Worm (Caenorhabditis elegans): Measurements from ENCODE around the gene klp-19.

Gene klp-19

ce11 chrIII:13343117-13343516, 36.1 kb upstream of the klp-19 start, which contains the start of gene ife-1 (continued):
- TF ChIP-seq Y67H2A.10 (GFP tag; conservative IDR thresholded peaks at IDR 0.05): no peak
- no peak for TF ChIP-seq Y53F4B.3 (GFP tag; IDR thresholded peaks at IDR 0.05)
- TF ChIP-seq F55B11.4 (tag; optimal IDR thresholded peaks at IDR 0.05; ENCODE audit: borderline replicate concordance, insufficient read depth): no peak
- TF ChIP-seq nfya-1 (tag; optimal IDR thresholded peaks at IDR 0.05; ENCODE audit: borderline replicate concordance, insufficient read depth): no peak
- no peak for TF ChIP-seq atf-7 (tag; optimal IDR thresholded peaks at IDR 0.05)

ce11 chrIII:13342079-13342734, 35.1 kb upstream of the klp-19 start, which contains the start of gene dro-1:
Gene dro-1 (plus strand): TSS chrIII:13342684.
- TF ChIP-seq T07F8.4 (tag; optimal IDR thresholded peaks at IDR 0.05) (no peak), Y53G8AR.9 (GFP tag; conservative IDR thresholded peaks at IDR 0.05) (no peak), ceh-58 (GFP tag; IDR thresholded peaks at IDR 0.05) (no peak), ztf-25 (GFP tag; IDR thresholded peaks at IDR 0.05) (no peak), B0035.1 (tag; optimal IDR thresholded peaks at IDR 0.05) (no peak), somi-1 (GFP tag; optimal IDR thresholded peaks at IDR 0.05) (no peak), let-526 (GFP tag; IDR thresholded peaks at IDR 0.05) (no peak), attf-5 (GFP tag; optimal IDR thresholded peaks at IDR 0.05) (no peak), nfyb-1 (GFP tag; IDR thresholded peaks at IDR 0.05) (no peak)

- TF ChIP-seq efl-1 (GFP tag; optimal IDR thresholded peaks at IDR 0.05): no peak
- no peak for TF ChIP-seq cebp-1 (GFP tag; IDR thresholded peaks at IDR 0.05)
- TF ChIP-seq cebp-1 (tag; optimal IDR thresholded peaks at IDR 0.05): peak; percentile 79
- TF ChIP-seq F52B5.7 (tag; optimal IDR thresholded peaks at IDR 0.05): no peak
- TF ChIP-seq lin-54 (GFP tag; optimal IDR thresholded peaks at IDR 0.05): no peak
- peak; percentile 89 for TF ChIP-seq ztf-18 (tag; optimal IDR thresholded peaks at IDR 0.05)
- no peak for TF ChIP-seq ztf-25 (GFP tag; IDR thresholded peaks at IDR 0.05)
- no peak for TF ChIP-seq lir-1 (GFP tag; conservative IDR thresholded peaks at IDR 0.05)
Measured at ce11 chrIII:13341275-13341626, 34.2 kb upstream of the klp-19 start, which contains the start of gene nud-1. Gene nud-1 (plus strand): TSS chrIII:13341527.

- TF ChIP-seq snpc-4 (GFP tag; optimal IDR thresholded peaks at IDR 0.05) (no peak), snpc-4 (tag; optimal IDR thresholded peaks at IDR 0.05) (no peak), madf-6 (GFP tag; IDR thresholded peaks at IDR 0.05) (peak; percentile 78), lsl-1 (GFP tag; optimal IDR thresholded peaks at IDR 0.05) (peak; percentile 86), mes-4 (tag; optimal IDR thresholded peaks at IDR 0.05) (no peak), mcd-1 (GFP tag; IDR thresholded peaks at IDR 0.05) (peak; percentile 51), nhr-80 (tag; optimal IDR thresholded peaks at IDR 0.05) (no peak), xnd-1 (tag; optimal IDR thresholded peaks at IDR 0.05) (peak; percentile 41), him-1 (tag; optimal IDR thresholded peaks at IDR 0.05) (peak; percentile 62), pha-4 (tag; optimal IDR thresholded peaks at IDR 0.05) (no peak), lin-35 (GFP tag; optimal IDR thresholded peaks at IDR 0.05) (peak in 1 of 3 experiments; percentile 21), tlf-1 (GFP tag; optimal IDR thresholded peaks at IDR 0.05) (no peak), dpl-1 (GFP tag; optimal IDR thresholded peaks at IDR 0.05) (peak; percentile 45), efl-1 (GFP tag; optimal IDR thresholded peaks at IDR 0.05) (peak; percentile 59), ekl-4 (GFP tag; IDR thresholded peaks at IDR 0.05) (peak; percentile 55; the same call in 1 of the 2 replicates), F23B12.7 (tag; optimal IDR thresholded peaks at IDR 0.05; ENCODE audit: insufficient read depth) (peak; percentile 0), bed-2 (GFP tag; IDR thresholded peaks at IDR 0.05) (no peak), hmg-1.2 (GFP tag; IDR thresholded peaks at IDR 0.05) (peak; percentile 35; the same call in 1 of the 2 replicates), ztf-18 (tag; optimal IDR thresholded peaks at IDR 0.05) (peak; percentile 96), F39B2.1 (GFP tag; IDR thresholded peaks at IDR 0.05) (no peak), D2030.7 (GFP tag; IDR thresholded peaks at IDR 0.05) (peak; percentile 66; the same call in 1 of the 2 replicates), F10E7.11 (tag; optimal IDR thresholded peaks at IDR 0.05) (no peak), rcor-1 (GFP tag; IDR thresholded peaks at IDR 0.05) (0 out of 2 replicates have a peak, but pooled peaks have one; percentile 28)
Measured at ce11 chrIII:13340504-13341274, 33.6 kb upstream of the klp-19 start.

Measured in whole organism, young adult.